Worm (Caenorhabditis elegans) whole organism, early embryonic: ENCODE data around the gene mlc-7.

ENCODE experiments used
- B0310.2 ChIP-seq: sonication (generic microtip); optimal IDR thresholded peaks from 2 replicates; lab custom pipeline; 2016; ENCODE audit warnings: mild to moderate bottlenecking, missing genetic modification characterization, missing compliant biosample characterization
- F13C5.2 ChIP-seq: sonication (generic microtip); optimal IDR thresholded peaks from 2 replicates; lab custom pipeline; 2017; ENCODE audit warnings: mild to moderate bottlenecking, missing genetic modification characterization, inconsistent platforms, missing compliant biosample characterization
- aly-1 ChIP-seq: sonication (generic microtip); optimal IDR thresholded peaks from 2 replicates; lab custom pipeline; 2016; ENCODE audit warnings: missing genetic modification characterization, missing compliant biosample characterization
- ama-1 ChIP-seq: fragments of 150-350 bp; optimal IDR thresholded peaks from 2 replicates; lab custom pipeline; 2014
- ceh-13 ChIP-seq: fragments of 200-800 bp; sonication (Bioruptor generic); optimal IDR thresholded peaks from 2 replicates; lab custom pipeline; 2018; ENCODE audit warnings: mild to moderate bottlenecking, missing genetic modification characterization, missing compliant biosample characterization
- ceh-36 ChIP-seq: sonication (generic microtip); optimal IDR thresholded peaks from 2 replicates; lab custom pipeline; 2016; ENCODE audit warnings: missing genetic modification characterization, inconsistent platforms, missing compliant biosample characterization
- ets-7 ChIP-seq: sonication (generic microtip); optimal IDR thresholded peaks from 2 replicates; lab custom pipeline; 2016; ENCODE audit warnings: missing genotype, missing genetic modification characterization, missing compliant biosample characterization
- flt-1 ChIP-seq: fragments of 200-800 bp; sonication (Bioruptor generic); IDR thresholded peaks from 2 replicates; pipeline ENCODE4 v1.3.6; 2022; ENCODE audit warnings: missing genetic modification characterization, missing compliant biosample characterization
- hmbx-1 ChIP-seq: sonication (generic microtip); optimal IDR thresholded peaks from 2 replicates; lab custom pipeline; 2016; ENCODE audit warnings: mild to moderate bottlenecking, missing genetic modification characterization, missing compliant biosample characterization
- hmg-4 ChIP-seq: fragments of 200-800 bp; sonication (Bioruptor generic); optimal IDR thresholded peaks from 2 replicates; lab custom pipeline; 2018; ENCODE audit warnings: mild to moderate bottlenecking, missing genetic modification characterization, missing compliant biosample characterization
- hnd-1 ChIP-seq: sonication (generic microtip); optimal IDR thresholded peaks from 2 replicates; lab custom pipeline; 2016; ENCODE audit warnings: missing genetic modification characterization, missing compliant biosample characterization
- pes-1 ChIP-seq: fragments of 200-800 bp; sonication (Bioruptor generic); IDR thresholded peaks from 2 replicates; pipeline ENCODE4 v1.3.6; 2022; ENCODE audit warnings: missing genetic modification reagents, missing genetic modification characterization, missing compliant biosample characterization
- scrt-1 ChIP-seq: fragments of 200-800 bp; sonication (Bioruptor generic); IDR thresholded peaks from 2 replicates; pipeline ENCODE4 v1.3.6; 2022; ENCODE audit warnings: missing genetic modification characterization, missing compliant biosample characterization
- sea-1 ChIP-seq: fragments of 200-800 bp; sonication (Bioruptor generic); conservative IDR thresholded peaks from 2 replicates; pipeline ENCODE4 v1.3.6; 2022; ENCODE audit warnings: missing genetic modification characterization, missing compliant biosample characterization
- tbx-11 ChIP-seq: fragments of 200-800 bp; sonication (Bioruptor generic); IDR thresholded peaks from 2 replicates; pipeline ENCODE4 v1.3.6; 2022; ENCODE audit warnings: missing genetic modification characterization, missing compliant biosample characterization
- tbx-37 ChIP-seq: fragments of 200-800 bp; sonication (Bioruptor generic); conservative IDR thresholded peaks from 2 replicates; pipeline ENCODE4 v1.3.6; 2022; ENCODE audit warnings: missing genetic modification reagents, missing genetic modification characterization, missing compliant biosample characterization
- tra-4 ChIP-seq: sonication (generic microtip); optimal IDR thresholded peaks from 2 replicates; lab custom pipeline; 2017; ENCODE audit warnings: missing genetic modification characterization, missing compliant biosample characterization

Gene mlc-7

ce11 chrIII:13771145-13771544, 19.9 kb downstream of the mlc-7 start, which contains the start of the genes cyk-4 and pdr-1:
cyk-4 (minus strand) TSS chrIII:13771224.
pdr-1 (plus strand) TSS chrIII:13771513.
- TF ChIP-seq ceh-36 (tag; lab: Kevin White, UChicago) (no peak), hmg-4 (GFP tag; lab: Kevin White, UChicago) (no peak), sea-1 (GFP tag; lab: Robert Waterston, UW) (no peak), hmbx-1 (no peak), ets-7 (tag; lab: Kevin White, UChicago) (no peak), ama-1 (lab: Kevin White, UChicago) (no peak), scrt-1 (no peak), pes-1 (GFP tag; lab: Robert Waterston, UW) (no peak), B0310.2 (tag; lab: Kevin White, UChicago) (no peak)

- no peak for TF ChIP-seq pes-1 (GFP tag; lab: Robert Waterston, UW)
- TF ChIP-seq scrt-1, result no peak
- TF ChIP-seq hmbx-1, result no peak
- TF ChIP-seq aly-1 (tag; lab: Kevin White, UChicago), result no peak
- no peak for TF ChIP-seq ceh-13 (GFP tag; lab: Kevin White, UChicago)
- TF ChIP-seq ets-7 (tag; lab: Kevin White, UChicago), result no peak
- TF ChIP-seq sea-1 (GFP tag; lab: Robert Waterston, UW), result no peak
- no peak for TF ChIP-seq ceh-36 (tag; lab: Kevin White, UChicago)
- no peak for TF ChIP-seq hnd-1 (tag; lab: Kevin White, UChicago)
- no peak for TF ChIP-seq F13C5.2 (tag; lab: Kevin White, UChicago)
- TF ChIP-seq B0310.2 (tag; lab: Kevin White, UChicago), result no peak
- no peak for TF ChIP-seq tra-4
- no peak for TF ChIP-seq tbx-11 (GFP tag; lab: Robert Waterston, UW)
- TF ChIP-seq flt-1 (GFP tag; lab: Robert Waterston, UW), result no peak
- no peak for TF ChIP-seq ama-1 (lab: Kevin White, UChicago)
- no peak for TF ChIP-seq tbx-37 (GFP tag; lab: Robert Waterston, UW)
- no peak for TF ChIP-seq hmg-4 (GFP tag; lab: Kevin White, UChicago)
Observed at ce11 chrIII:13772876-13773275, 21.6 kb downstream of the mlc-7 start, which contains the start of gene mdt-29. mdt-29 (plus strand) TSS chrIII:13773176.

- TF ChIP-seq F13C5.2 (tag; lab: Kevin White, UChicago), result no peak
- no peak for TF ChIP-seq scrt-1
- TF ChIP-seq ama-1 (lab: Kevin White, UChicago), result no peak
- TF ChIP-seq flt-1 (GFP tag; lab: Robert Waterston, UW), result no peak
- no peak for TF ChIP-seq hnd-1 (tag; lab: Kevin White, UChicago)
- no peak for TF ChIP-seq tbx-11 (GFP tag; lab: Robert Waterston, UW)
- TF ChIP-seq B0310.2 (tag; lab: Kevin White, UChicago), result no peak
- TF ChIP-seq ceh-13 (GFP tag; lab: Kevin White, UChicago), result no peak
- TF ChIP-seq hmg-4 (GFP tag; lab: Kevin White, UChicago), result no peak
- no peak for TF ChIP-seq sea-1 (GFP tag; lab: Robert Waterston, UW)
- TF ChIP-seq aly-1 (tag; lab: Kevin White, UChicago), result no peak
- TF ChIP-seq tra-4, result no peak
- no peak for TF ChIP-seq pes-1 (GFP tag; lab: Robert Waterston, UW)
- no peak for TF ChIP-seq ceh-36 (tag; lab: Kevin White, UChicago)
- TF ChIP-seq tbx-37 (GFP tag; lab: Robert Waterston, UW), result no peak
- no peak for TF ChIP-seq hmbx-1
- no peak for TF ChIP-seq ets-7 (tag; lab: Kevin White, UChicago)
Observed at ce11 chrIII:13778816-13779215, 27.6 kb downstream of the mlc-7 start.

- no peak for TF ChIP-seq ceh-13 (GFP tag; lab: Kevin White, UChicago)
- no peak for TF ChIP-seq tbx-11 (GFP tag; lab: Robert Waterston, UW)
- no peak for TF ChIP-seq hmbx-1
- no peak for TF ChIP-seq ceh-36 (tag; lab: Kevin White, UChicago)
- TF ChIP-seq tbx-37 (GFP tag; lab: Robert Waterston, UW), result no peak
- no peak for TF ChIP-seq ama-1 (lab: Kevin White, UChicago)
- TF ChIP-seq F13C5.2 (tag; lab: Kevin White, UChicago), result no peak
- no peak for TF ChIP-seq ets-7 (tag; lab: Kevin White, UChicago)
Observed at ce11 chrIII:13779360-13780093, 28.3 kb downstream of the mlc-7 start.

- TF ChIP-seq hmg-4 (GFP tag; lab: Kevin White, UChicago) (peak; percentile 41), pes-1 (GFP tag; lab: Robert Waterston, UW) (no peak), B0310.2 (tag; lab: Kevin White, UChicago) (peak; percentile 11), ceh-36 (tag; lab: Kevin White, UChicago) (peak; percentile 27), flt-1 (GFP tag; lab: Robert Waterston, UW) (no peak)
Observed at ce11 chrIII:13780199-13780706, 29.0 kb downstream of the mlc-7 start, which contains the start of gene pot-3. pot-3 (plus strand) TSS chrIII:13780215.
